Worm (Caenorhabditis elegans) whole organism, L2 larva: ENCODE measurements around the gene act-3.

Source experiments
- C34F6.9 ChIP-seq: fragments of 150-350 bp; optimal IDR thresholded peaks from 2 replicates; lab custom pipeline; 2014; ENCODE audit warnings: missing biosample characterization, missing genetic modification characterization
- F13H6.1 ChIP-seq: sonication (generic microtip); optimal IDR thresholded peaks from 2 replicates; lab custom pipeline; 2016; ENCODE audit warnings: missing genetic modification characterization, missing compliant biosample characterization
- R02D3.7 ChIP-seq: fragments of 150-350 bp; optimal IDR thresholded peaks from 2 replicates; lab custom pipeline; 2014; ENCODE audit warnings: missing biosample characterization, missing genetic modification characterization
- Y55F3AM.14 ChIP-seq: fragments of 200-800 bp; sonication (Bioruptor generic); optimal IDR thresholded peaks from 2 replicates; lab custom pipeline; 2018; ENCODE audit warnings: mild to moderate bottlenecking, missing genetic modification characterization, missing compliant biosample characterization
- alr-1 ChIP-seq: fragments of 150-350 bp; optimal IDR thresholded peaks from 2 replicates; lab custom pipeline; 2014; ENCODE audit warnings: missing biosample characterization, missing genetic modification characterization
- aly-2 ChIP-seq: fragments of 150-350 bp; optimal IDR thresholded peaks from 2 replicates; lab custom pipeline; 2014; ENCODE audit warnings: missing biosample characterization, missing genetic modification characterization
- ama-1 ChIP-seq: fragments of 150-350 bp; optimal IDR thresholded peaks from 2 replicates; lab custom pipeline; 2018; ENCODE audit warnings: inconsistent platforms
- blmp-1 ChIP-seq: sonication (generic microtip); optimal IDR thresholded peaks from 2 replicates; lab custom pipeline; 2017; ENCODE audit warnings: missing genetic modification characterization, mild to moderate bottlenecking, missing compliant biosample characterization, antibody characterized with exemption, moderate library complexity; ENCODE audit not compliant: insufficient read depth
- ceh-16 ChIP-seq: fragments of 150-350 bp; optimal IDR thresholded peaks from 2 replicates; lab custom pipeline; 2014; ENCODE audit warnings: missing biosample characterization, missing genetic modification characterization
- egl-27 ChIP-seq: sonication (generic microtip); optimal IDR thresholded peaks from 3 replicates; lab custom pipeline; 2017; ENCODE audit warnings: missing biosample characterization, missing genetic modification reagents, missing genetic modification characterization
- elt-1 ChIP-seq: fragments of 150-350 bp; optimal IDR thresholded peaks from 2 replicates; lab custom pipeline; 2014; ENCODE audit warnings: missing biosample characterization, missing genetic modification characterization
- elt-3 ChIP-seq: sonication (generic microtip); optimal IDR thresholded peaks from 2 replicates; lab custom pipeline; 2017; ENCODE audit warnings: missing biosample characterization, missing genetic modification characterization
- fos-1 ChIP-seq: fragments of 150-350 bp; optimal IDR thresholded peaks from 2 replicates; lab custom pipeline; 2014; ENCODE audit warnings: missing biosample characterization, missing genetic modification characterization
- lin-39 ChIP-seq: fragments of 150-350 bp; optimal IDR thresholded peaks from 2 replicates; lab custom pipeline; 2014; ENCODE audit warnings: missing biosample characterization, missing genetic modification reagents, missing genetic modification characterization
- mbf-1 ChIP-seq: sonication (generic microtip); optimal IDR thresholded peaks from 2 replicates; lab custom pipeline; 2017; ENCODE audit warnings: missing biosample characterization, missing genetic modification characterization
- mdl-1 ChIP-seq, 2 experiments: fragments of 150-350 bp in 1 of 2; sonication (generic microtip) in 1 of 2; optimal IDR thresholded peaks; 2 replicates each; lab custom pipeline; 2017; ENCODE audit warnings: missing biosample characterization in 2 of 2, missing genetic modification characterization in 2 of 2
- nhr-129 ChIP-seq: fragments of 150-350 bp; optimal IDR thresholded peaks from 2 replicates; lab custom pipeline; 2014; ENCODE audit warnings: missing biosample characterization, missing genetic modification characterization
- nhr-21 ChIP-seq: fragments of 150-350 bp; optimal IDR thresholded peaks from 2 replicates; lab custom pipeline; 2014; ENCODE audit warnings: missing biosample characterization, missing genetic modification characterization
- nhr-23 ChIP-seq: fragments of 150-350 bp; optimal IDR thresholded peaks from 2 replicates; lab custom pipeline; 2014; ENCODE audit warnings: missing biosample characterization, missing genetic modification reagents, missing genetic modification characterization
- nhr-237 ChIP-seq: fragments of 150-350 bp; optimal IDR thresholded peaks from 2 replicates; lab custom pipeline; 2014; ENCODE audit warnings: missing biosample characterization, missing genetic modification characterization
- nhr-25 ChIP-seq: fragments of 150-350 bp; sonication (generic microtip); optimal IDR thresholded peaks from 3 replicates; lab custom pipeline; 2014; ENCODE audit warnings: missing biosample characterization, missing genetic modification characterization
- nhr-6 ChIP-seq: fragments of 150-350 bp; optimal IDR thresholded peaks from 2 replicates; lab custom pipeline; 2014; ENCODE audit warnings: missing biosample characterization, missing genetic modification characterization
- nhr-77 ChIP-seq: fragments of 150-350 bp; optimal IDR thresholded peaks from 2 replicates; lab custom pipeline; 2014; ENCODE audit warnings: missing biosample characterization, missing genetic modification characterization
- peb-1 ChIP-seq: fragments of 150-350 bp; optimal IDR thresholded peaks from 2 replicates; lab custom pipeline; 2014; ENCODE audit warnings: missing biosample characterization, missing genetic modification characterization
- sem-4 ChIP-seq: fragments of 150-350 bp; optimal IDR thresholded peaks from 2 replicates; lab custom pipeline; 2014; ENCODE audit warnings: missing biosample characterization, missing genetic modification reagents, missing genetic modification characterization
- skn-1 ChIP-seq: sonication (generic microtip); optimal IDR thresholded peaks from 2 replicates; lab custom pipeline; 2017; ENCODE audit warnings: missing biosample characterization, missing genetic modification characterization
- sma-3 ChIP-seq: sonication (generic microtip); optimal IDR thresholded peaks from 2 replicates; lab custom pipeline; 2016; ENCODE audit warnings: missing genetic modification reagents, missing genetic modification characterization, missing compliant biosample characterization
- sma-9 ChIP-seq, 2 experiments: fragments of 150-350 bp in 1 of 2; sonication (generic microtip) in 1 of 2; optimal IDR thresholded peaks; 2 replicates each; lab custom pipeline; 2014 to 2016; ENCODE audit warnings: missing genetic modification characterization in 2 of 2, mild to moderate bottlenecking in 1 of 2, missing biosample characterization in 1 of 2, missing compliant biosample characterization in 1 of 2, missing genetic modification reagents in 1 of 2, moderate library complexity in 1 of 2
- unc-55 ChIP-seq: fragments of 150-350 bp; sonication (generic microtip); optimal IDR thresholded peaks from 3 replicates; lab custom pipeline; 2014; ENCODE audit warnings: missing biosample characterization, missing genetic modification reagents, missing genetic modification characterization
- zag-1 ChIP-seq: fragments of 150-350 bp; optimal IDR thresholded peaks from 2 replicates; lab custom pipeline; 2014; ENCODE audit warnings: missing biosample characterization, missing genetic modification characterization
- ztf-1 ChIP-seq: fragments of 200-800 bp; sonication (Bioruptor generic); conservative IDR thresholded peaks from 2 replicates; pipeline ENCODE4 v1.3.6; 2022; ENCODE audit warnings: missing genetic modification characterization, missing compliant biosample characterization
- ztf-4 ChIP-seq: fragments of 150-350 bp; optimal IDR thresholded peaks from 2 replicates; lab custom pipeline; 2014; ENCODE audit warnings: missing biosample characterization, missing genetic modification characterization

act-3 gene

DNA sequence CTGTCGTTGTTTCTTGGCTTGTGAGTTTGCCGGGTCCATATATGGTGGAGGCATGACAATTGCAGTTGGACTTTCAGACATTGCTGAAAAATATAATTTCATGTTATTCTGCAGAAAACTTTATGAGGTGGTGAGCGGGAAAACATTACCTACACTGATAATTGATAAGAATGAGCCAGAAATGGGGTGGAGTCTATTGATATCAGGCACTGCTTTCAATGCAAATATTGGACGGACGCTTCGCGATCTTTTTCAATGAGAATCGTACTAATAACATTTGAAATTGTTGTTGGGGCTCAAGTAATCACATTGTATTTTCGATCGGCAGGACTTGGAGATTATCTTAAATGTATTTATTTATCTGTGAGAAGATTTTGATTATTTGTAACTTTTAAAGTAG lies 15.1 kb downstream of the act-3 start, which contains the start of gene T04C12.1:
TSS of gene T04C12.1 (minus strand) at position 90 of the 400 bp plus-strand sequence.
- TF ChIP-seq ztf-1 (GFP tag; lab: Robert Waterston, UW) (no peak), nhr-25 (peak; percentile 29), egl-27 (tag; lab: Kevin White, UChicago) (no peak), C34F6.9 (tag; lab: Kevin White, UChicago) (no peak), sem-4 (no peak), sma-9 (GFP tag; optimal IDR thresholded peaks at IDR 0.05; lab: Kevin White, UChicago) (peak; percentile 9), sma-9 (tag; optimal IDR thresholded peaks at IDR 0.05; lab: Kevin White, UChicago) (no peak), alr-1 (tag; lab: Kevin White, UChicago) (no peak), ama-1 (peak; percentile 56), nhr-6 (tag; lab: Kevin White, UChicago) (no peak), mbf-1 (tag; lab: Kevin White, UChicago) (no peak), elt-1 (no peak), skn-1 (no peak), R02D3.7 (tag; lab: Kevin White, UChicago) (no peak), sma-3 (GFP tag; lab: Kevin White, UChicago) (no peak), fos-1 (tag; lab: Kevin White, UChicago) (no peak), nhr-23 (tag; lab: Kevin White, UChicago) (no peak)
- TF ChIP-seq, all 48 proteins: peak for 3

DNA sequence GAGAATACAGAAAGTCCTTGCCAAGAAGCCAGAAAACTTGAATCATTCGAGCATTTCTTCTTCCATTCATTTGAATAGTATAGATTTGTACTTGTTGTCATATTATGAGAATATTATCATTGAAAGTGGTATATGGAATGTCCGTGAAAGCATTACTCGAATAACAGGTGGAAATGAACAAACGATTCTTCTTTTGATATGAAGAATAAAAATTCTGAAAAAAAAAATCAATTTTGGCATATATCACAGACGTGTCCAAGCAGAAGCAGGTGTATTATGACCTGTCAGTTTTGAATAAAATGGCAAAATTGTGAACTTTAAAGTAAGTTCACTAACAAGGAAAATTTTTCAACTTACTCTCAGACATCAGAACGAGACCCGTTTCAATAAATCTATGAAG lies 17.3 kb downstream of the act-3 start, which contains the start of gene srh-75:
TSS of gene srh-75 (minus strand) at position 101 of the 400 bp plus-strand sequence.
- TF ChIP-seq fos-1 (tag; lab: Kevin White, UChicago), result no peak
- TF ChIP-seq Y55F3AM.14, result no peak

DNA sequence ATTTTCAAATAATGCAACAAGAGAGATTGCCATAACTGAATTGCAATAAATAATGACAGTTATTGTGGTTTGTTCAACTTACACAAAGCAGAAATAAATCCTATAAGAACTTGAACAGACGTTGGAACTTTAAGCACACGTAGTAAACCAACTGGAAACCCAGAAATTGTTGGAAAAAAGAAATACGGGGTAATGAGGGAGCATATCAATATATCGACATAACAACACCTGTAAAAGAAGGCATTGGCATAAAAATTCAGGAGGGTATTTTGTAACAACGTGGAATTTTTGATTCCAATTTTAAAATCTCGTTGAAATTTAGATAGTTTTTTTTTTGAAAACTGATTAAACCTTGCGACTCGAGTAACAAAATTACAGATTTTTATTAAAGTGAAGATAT lies 17.8 kb downstream of the act-3 start:
- TF ChIP-seq mdl-1 (tag; optimal IDR thresholded peaks at IDR 0.05; lab: Kevin White, UChicago), result no peak
- no peak for TF ChIP-seq elt-3 (tag; lab: Kevin White, UChicago)
- TF ChIP-seq zag-1 (tag; lab: Kevin White, UChicago), result no peak
- no peak for TF ChIP-seq egl-27 (tag; lab: Kevin White, UChicago)
- no peak for TF ChIP-seq ceh-16 (tag; lab: Kevin White, UChicago)
- no peak for TF ChIP-seq aly-2
- no peak for TF ChIP-seq nhr-129
- no peak for TF ChIP-seq lin-39 (tag; lab: Kevin White, UChicago)
- TF ChIP-seq unc-55 (GFP tag; lab: Kevin White, UChicago), result no peak
- no peak for TF ChIP-seq nhr-77 (tag; lab: Kevin White, UChicago)
- TF ChIP-seq mbf-1 (tag; lab: Kevin White, UChicago), result no peak
- no peak for TF ChIP-seq alr-1 (tag; lab: Kevin White, UChicago)
- no peak for TF ChIP-seq nhr-21 (tag; lab: Kevin White, UChicago)
- no peak for TF ChIP-seq F13H6.1 (tag; lab: Kevin White, UChicago)
- TF ChIP-seq nhr-23 (tag; lab: Kevin White, UChicago), result no peak
- no peak for TF ChIP-seq ama-1
- TF ChIP-seq nhr-6 (tag; lab: Kevin White, UChicago), result no peak
- no peak for TF ChIP-seq nhr-237 (tag; lab: Kevin White, UChicago)
- no peak for TF ChIP-seq peb-1 (tag; lab: Kevin White, UChicago)

DNA sequence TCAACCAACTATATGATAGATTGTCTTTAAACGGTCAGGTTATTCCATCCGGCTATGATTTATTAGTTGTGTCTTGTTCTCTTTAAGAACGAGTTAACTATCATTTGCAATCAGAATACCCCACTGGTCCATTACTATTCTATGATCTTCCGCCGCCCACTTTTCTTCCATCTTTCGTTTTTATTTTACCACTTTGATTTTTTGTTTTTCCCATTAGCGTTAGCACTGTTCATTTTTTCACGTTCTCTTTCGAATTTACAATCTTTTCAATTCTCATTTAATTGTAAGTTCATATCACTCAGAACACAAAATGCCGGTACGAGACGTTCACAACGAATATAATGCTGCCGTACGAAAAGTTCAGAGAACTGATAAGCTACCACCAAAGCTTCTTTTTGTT lies 20.5 kb downstream of the act-3 start, which contains the start of gene T04C12.7:
TSS of gene T04C12.7 (plus strand) at position 301 of the 400 bp plus-strand sequence.
- TF ChIP-seq ztf-4 (tag; lab: Kevin White, UChicago), result no peak
- no peak for TF ChIP-seq sma-3 (GFP tag; lab: Kevin White, UChicago)
- no peak for TF ChIP-seq sem-4

DNA sequence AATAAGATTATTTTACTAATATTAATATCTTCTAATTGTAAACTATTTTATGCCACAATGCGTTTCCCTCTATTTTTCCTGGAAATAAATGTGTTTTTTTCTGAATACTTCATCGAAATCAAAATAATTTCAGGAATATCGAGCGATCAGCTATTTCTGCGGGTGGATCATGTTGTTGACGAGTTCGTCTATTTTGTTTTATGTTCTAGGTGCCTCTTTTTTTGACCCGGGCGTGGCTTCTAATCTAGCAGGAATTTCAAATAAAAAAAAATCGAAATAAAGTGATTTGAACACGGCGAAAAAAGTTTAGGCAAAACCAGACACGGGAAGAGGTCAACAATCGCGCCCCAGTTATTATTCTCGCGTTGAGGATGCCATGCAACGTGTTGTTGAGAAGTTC lies 22.4 kb downstream of the act-3 start, which contains the start of gene T04C12.33:
TSS of gene T04C12.33 (plus strand) at position 301 of the 400 bp plus-strand sequence.
- TF ChIP-seq nhr-237 (tag; lab: Kevin White, UChicago), result no peak
- TF ChIP-seq nhr-25, result no peak
- TF ChIP-seq blmp-1 (tag; lab: Kevin White, UChicago), result no peak
- no peak for TF ChIP-seq ztf-4 (tag; lab: Kevin White, UChicago)
- no peak for TF ChIP-seq nhr-129
- no peak for TF ChIP-seq R02D3.7 (tag; lab: Kevin White, UChicago)
- TF ChIP-seq sem-4, result no peak
